ENCODE assay signal across 4 fruit fly cellular contexts in the genomic region with DNA sequence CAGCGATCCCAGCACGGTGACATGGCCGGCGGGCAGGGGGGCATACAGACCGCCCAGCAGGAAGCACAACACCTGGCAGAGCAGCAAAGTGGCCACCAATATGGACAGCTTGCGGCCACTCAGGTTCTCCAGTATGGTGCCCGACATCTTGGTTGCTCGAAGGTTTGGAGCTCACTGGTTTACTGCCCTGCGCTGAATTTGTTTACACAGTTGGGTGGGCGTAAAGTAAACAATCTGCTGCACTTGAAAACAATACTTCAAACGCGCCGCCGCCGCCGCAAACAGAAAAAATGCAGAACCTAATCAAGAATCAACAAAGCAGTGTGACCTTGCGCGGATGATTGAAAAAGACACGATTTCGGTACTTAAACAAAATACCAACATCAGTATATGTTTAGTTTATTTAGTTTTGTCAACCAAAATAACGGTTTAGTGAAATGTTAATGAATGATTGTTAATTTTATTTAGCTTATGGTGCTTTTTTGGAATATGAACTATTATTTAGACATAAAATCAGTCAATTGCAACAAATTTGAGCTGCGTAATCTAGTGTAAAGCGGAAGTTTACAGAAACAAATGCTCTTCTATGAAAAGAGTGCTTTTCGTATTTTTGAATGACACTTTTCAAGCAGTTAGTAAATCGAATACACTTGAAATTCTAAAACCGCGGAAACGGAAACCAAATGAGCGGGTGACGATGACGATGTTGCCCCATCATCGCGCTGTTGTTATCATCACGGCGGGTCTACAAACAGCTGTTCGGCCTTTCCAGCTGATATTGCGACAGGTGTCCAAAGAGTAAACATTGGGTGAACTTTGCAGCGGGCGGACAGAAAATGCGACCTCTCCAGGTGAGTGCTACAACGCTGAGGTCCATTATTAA.
TF ChIP-seq lines count a peak whose summit lies in the region.

TSS of gene wls (minus strand) at position 327 of the 883 bp plus-strand sequence.
TSS of gene Adck5 (plus strand) at position 519 of the 883 bp plus-strand sequence.

TF ChIP-seq in whole organism, adult, 20 proteins besides CTCF, POLR2A, EP300 and RAD21 (continued from another document):
- peak; percentile 31 for TF ChIP-seq ovo (GFP tag; optimal IDR thresholded peaks at IDR 0.05; lab: Kevin White, UChicago)
- TF ChIP-seq Crg-1 (GFP tag; optimal IDR thresholded peaks at IDR 0.05; lab: Kevin White, UChicago) = peak; percentile 38
- peak; percentile 52 for TF ChIP-seq toe (GFP tag; optimal IDR thresholded peaks at IDR 0.05; lab: Kevin White, UChicago)
- TF ChIP-seq kay (GFP tag; lab: Kevin White, UChicago; ENCODE audit: borderline replicate concordance) = no peak
- TF ChIP-seq CG33017 (tag; optimal IDR thresholded peaks at IDR 0.05; lab: Kevin White, UChicago) = peak; percentile 49

TF ChIP-seq in whole organism, embryonic, 481 proteins besides CTCF, POLR2A, EP300 and RAD21 (continued from another document and continues in another):
- peak; percentile 80 for TF ChIP-seq MTF-1 (GFP tag; optimal IDR thresholded peaks at IDR 0.05; lab: Kevin White, UChicago; ENCODE audit: borderline replicate concordance)
- TF ChIP-seq Lpt (GFP tag; optimal IDR thresholded peaks at IDR 0.05; lab: Kevin White, UChicago) = no peak
- TF ChIP-seq CG11456 (GFP tag; IDR thresholded peaks at IDR 0.05; lab: Robert Waterston, UW) = peak; percentile 43; the same call in 1 of the 3 replicates
- TF ChIP-seq CG10543 (GFP tag; optimal IDR thresholded peaks at IDR 0.05; lab: Kevin White, UChicago) = peak; percentile 57
- TF ChIP-seq CG1529 (GFP tag; optimal IDR thresholded peaks at IDR 0.05; lab: Kevin White, UChicago) = peak; percentile 21
- TF ChIP-seq CG12942 (GFP tag; optimal IDR thresholded peaks at IDR 0.05; lab: Kevin White, UChicago) = no peak
- peak; percentile 38; the same call in 1 of the 2 replicates for TF ChIP-seq Nf-YA (GFP tag; IDR thresholded peaks at IDR 0.05; lab: Robert Waterston, UW)
- peak; percentile 37 for TF ChIP-seq phol (tag; optimal IDR thresholded peaks at IDR 0.05; lab: Kevin White, UChicago)
- peak; percentile 20; the same call in 1 of the 2 replicates for TF ChIP-seq CG14014 (GFP tag; IDR thresholded peaks at IDR 0.05; lab: Robert Waterston, UW)
- no peak for TF ChIP-seq Deaf1 (tag; optimal IDR thresholded peaks at IDR 0.05; lab: Kevin White, UChicago)
- TF ChIP-seq Fer2 (tag; optimal IDR thresholded peaks at IDR 0.05; lab: Kevin White, UChicago) = peak; percentile 25
- TF ChIP-seq CG30431 (GFP tag; optimal IDR thresholded peaks at IDR 0.05; lab: Kevin White, UChicago) = peak; percentile 20
- TF ChIP-seq Ets97D (GFP tag; optimal IDR thresholded peaks at IDR 0.05; lab: Kevin White, UChicago) = peak; percentile 98
- TF ChIP-seq BtbVII (GFP tag; optimal IDR thresholded peaks at IDR 0.05; lab: Kevin White, UChicago) = peak; percentile 79
- peak; percentile 46 for TF ChIP-seq her (GFP tag; optimal IDR thresholded peaks at IDR 0.05; lab: Kevin White, UChicago)
- TF ChIP-seq CG34422 (GFP tag; IDR thresholded peaks at IDR 0.05; lab: Robert Waterston, UW) = peak; percentile 61; the same call in 1 of the 3 replicates
- TF ChIP-seq wdn (GFP tag; IDR thresholded peaks at IDR 0.05; lab: Robert Waterston, UW) = 0 out of 2 replicates have a peak, but pooled peaks have one; percentile 13
- peak; percentile 44 for TF ChIP-seq Bteb2 (GFP tag; optimal IDR thresholded peaks at IDR 0.05; lab: Kevin White, UChicago)
- TF ChIP-seq Hsf (GFP tag; optimal IDR thresholded peaks at IDR 0.05; lab: Kevin White, UChicago) = peak; percentile 62
- TF ChIP-seq HLH54F (GFP tag; optimal IDR thresholded peaks at IDR 0.05; lab: Kevin White, UChicago) = no peak
- 0 out of 2 replicates have a peak, but pooled peaks have one; percentile 35 for TF ChIP-seq Awh (GFP tag; IDR thresholded peaks at IDR 0.05; lab: Robert Waterston, UW)
- TF ChIP-seq HHEX (GFP tag; optimal IDR thresholded peaks at IDR 0.05; lab: Kevin White, UChicago) = peak; percentile 58
- peak; percentile 20 for TF ChIP-seq btn (GFP tag; optimal IDR thresholded peaks at IDR 0.05; lab: Kevin White, UChicago)
- TF ChIP-seq trem (tag; optimal IDR thresholded peaks at IDR 0.05; lab: Kevin White, UChicago) = peak; percentile 5
- TF ChIP-seq CG13775 (GFP tag; optimal IDR thresholded peaks at IDR 0.05; lab: Kevin White, UChicago) = peak; percentile 58
- peak; percentile 59 for TF ChIP-seq Sin3A (optimal IDR thresholded peaks at IDR 0.05; lab: Kevin White, UChicago)
- no peak for TF ChIP-seq CG15479 (GFP tag; optimal IDR thresholded peaks at IDR 0.05; lab: Kevin White, UChicago)
- no peak for TF ChIP-seq CG31224 (GFP tag; IDR thresholded peaks at IDR 0.05; lab: Robert Waterston, UW)
- TF ChIP-seq NC2β (GFP tag; optimal IDR thresholded peaks at IDR 0.05; lab: Kevin White, UChicago) = peak; percentile 26
- peak; percentile 36 for TF ChIP-seq lbe (GFP tag; optimal IDR thresholded peaks at IDR 0.05; lab: Kevin White, UChicago)
- TF ChIP-seq Meics (GFP tag; optimal IDR thresholded peaks at IDR 0.05; lab: Kevin White, UChicago) = peak; percentile 76
- TF ChIP-seq CG17361 (GFP tag; IDR thresholded peaks at IDR 0.05; lab: Robert Waterston, UW) = peak; percentile 62; the same call in 2 of the 3 replicates
- TF ChIP-seq CG11398 (GFP tag; optimal IDR thresholded peaks at IDR 0.05; lab: Kevin White, UChicago) = peak; percentile 45
- peak; percentile 81 for TF ChIP-seq Hmr (GFP tag; optimal IDR thresholded peaks at IDR 0.05; lab: Kevin White, UChicago)
- peak; percentile 28 for TF ChIP-seq CG18764 (GFP tag; optimal IDR thresholded peaks at IDR 0.05; lab: Kevin White, UChicago)
- TF ChIP-seq gcm (GFP tag; optimal IDR thresholded peaks at IDR 0.05; lab: Kevin White, UChicago) = peak; percentile 26

TF ChIP-seq in whole organism, prepupa, 60 proteins besides CTCF, POLR2A, EP300 and RAD21 (continued from another document):
- TF ChIP-seq fkh (GFP tag; optimal IDR thresholded peaks at IDR 0.05; lab: Kevin White, UChicago) (peak; percentile 84), CG7368 (GFP tag; optimal IDR thresholded peaks at IDR 0.05; lab: Kevin White, UChicago) (peak; percentile 66), fd85E (GFP tag; optimal IDR thresholded peaks at IDR 0.05; lab: Kevin White, UChicago) (peak; percentile 46), CG8632 (GFP tag; optimal IDR thresholded peaks at IDR 0.05; lab: Kevin White, UChicago) (peak; percentile 52), CG9139 (GFP tag; optimal IDR thresholded peaks at IDR 0.05; lab: Kevin White, UChicago) (peak; percentile 45), CG16779 (tag; optimal IDR thresholded peaks at IDR 0.05; lab: Kevin White, UChicago) (peak; percentile 34), salr (GFP tag; optimal IDR thresholded peaks at IDR 0.05; lab: Kevin White, UChicago) (peak in 1 of 2 experiments; percentile 50), Blimp-1 (GFP tag; optimal IDR thresholded peaks at IDR 0.05; lab: Kevin White, UChicago) (peak; percentile 62), net (GFP tag; optimal IDR thresholded peaks at IDR 0.05; lab: Kevin White, UChicago) (peak; percentile 76), CG11762 (GFP tag; optimal IDR thresholded peaks at IDR 0.05; lab: Kevin White, UChicago; ENCODE audit: insufficient read depth) (peak; percentile 6), CG6792 (GFP tag; optimal IDR thresholded peaks at IDR 0.05; lab: Kevin White, UChicago) (peak; percentile 59), achi (GFP tag; optimal IDR thresholded peaks at IDR 0.05; lab: Kevin White, UChicago) (peak; percentile 77), Hr4 (GFP tag; optimal IDR thresholded peaks at IDR 0.05; lab: Kevin White, UChicago) (no peak), cyc (GFP tag; optimal IDR thresholded peaks at IDR 0.05; lab: Kevin White, UChicago) (peak; percentile 51), CG15336 (GFP tag; IDR thresholded peaks at IDR 0.05; lab: Robert Waterston, UW) (0 out of 2 replicates have a peak, but pooled peaks have one; percentile 19), CG34406 (GFP tag; optimal IDR thresholded peaks at IDR 0.05; lab: Kevin White, UChicago) (peak; percentile 67), Met (GFP tag; optimal IDR thresholded peaks at IDR 0.05; lab: Kevin White, UChicago) (no peak), CG11294 (GFP tag; IDR thresholded peaks at IDR 0.05; lab: Robert Waterston, UW) (no peak), CG32006 (GFP tag; optimal IDR thresholded peaks at IDR 0.05; lab: Kevin White, UChicago) (no peak), CG3919 (GFP tag; optimal IDR thresholded peaks at IDR 0.05; lab: Kevin White, UChicago) (peak; percentile 75), Hr39 (GFP tag; optimal IDR thresholded peaks at IDR 0.05; lab: Kevin White, UChicago) (peak; percentile 32), esn (GFP tag; optimal IDR thresholded peaks at IDR 0.05; lab: Kevin White, UChicago) (peak; percentile 82), CG1621 (tag; optimal IDR thresholded peaks at IDR 0.05; lab: Kevin White, UChicago) (peak; percentile 61), topi (GFP tag; optimal IDR thresholded peaks at IDR 0.05; lab: Kevin White, UChicago) (peak; percentile 66), Eip78C (GFP tag; lab: Kevin White, UChicago) (peak; percentile 87), CG3032 (tag; optimal IDR thresholded peaks at IDR 0.05; lab: Kevin White, UChicago) (peak; percentile 20), CG11902 (GFP tag; optimal IDR thresholded peaks at IDR 0.05; lab: Kevin White, UChicago) (no peak), Ets96B (tag; optimal IDR thresholded peaks at IDR 0.05; lab: Kevin White, UChicago) (no peak)

TF ChIP-seq in whole organism, pupa, 21 proteins besides CTCF, POLR2A, EP300 and RAD21 (continued from another document):
- TF ChIP-seq gl (tag; optimal IDR thresholded peaks at IDR 0.05; lab: Kevin White, UChicago) (peak; percentile 38), Pif1A (GFP tag; optimal IDR thresholded peaks at IDR 0.05; lab: Kevin White, UChicago) (no peak), CG8301 (tag; optimal IDR thresholded peaks at IDR 0.05; lab: Kevin White, UChicago) (no peak)
